Fruit fly (Drosophila melanogaster): ENCODE data around the gene Ddx56.

Gene Ddx56

DNA sequence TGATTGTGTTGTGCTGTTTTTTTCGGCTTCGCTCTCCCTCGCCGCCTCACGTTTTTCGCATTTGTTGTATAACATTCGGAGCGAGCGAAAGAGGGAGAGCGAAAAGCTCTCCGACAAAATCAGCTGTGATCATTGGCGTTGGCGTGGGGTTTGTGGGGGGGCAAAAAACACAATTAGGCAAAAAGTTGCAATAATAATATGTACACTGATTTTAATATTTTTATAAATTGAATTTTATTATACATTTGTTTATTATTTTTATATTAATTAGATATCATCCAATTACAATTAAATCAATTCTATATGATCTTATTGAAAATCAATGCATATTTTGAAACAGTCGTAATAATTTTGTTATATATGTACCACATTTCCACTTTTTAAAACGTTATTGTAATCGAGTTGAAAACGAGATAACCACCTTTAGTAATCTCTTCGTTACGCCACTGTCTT is 12.1 kb downstream of the Ddx56 start (continued):
- TF ChIP-seq CG11695 (GFP tag; IDR thresholded peaks at IDR 0.05) (0 out of 3 replicates have a peak, but pooled peaks have one; percentile 18), pum (GFP tag; optimal IDR thresholded peaks at IDR 0.05) (no peak), da (GFP tag; optimal IDR thresholded peaks at IDR 0.05) (no peak), lmd (GFP tag; IDR thresholded peaks at IDR 0.05) (peak; percentile 47; the same call in 1 of the 2 replicates), zf30C (GFP tag; optimal IDR thresholded peaks at IDR 0.05) (no peak), tgo (GFP tag; IDR thresholded peaks at IDR 0.05) (peak; percentile 35; the same call in 1 of the 3 replicates), lilli (GFP tag; optimal IDR thresholded peaks at IDR 0.05) (peak; percentile 28), CG4404 (GFP tag; IDR thresholded peaks at IDR 0.05) (no peak), kah (GFP tag; optimal IDR thresholded peaks at IDR 0.05) (no peak), dimm (GFP tag; IDR thresholded peaks at IDR 0.05) (no peak), CG8281 (tag; optimal IDR thresholded peaks at IDR 0.05) (no peak), Mrtf (GFP tag; IDR thresholded peaks at IDR 0.05) (0 out of 3 replicates have a peak, but pooled peaks have one; percentile 42), CG12155 (GFP tag; optimal IDR thresholded peaks at IDR 0.05) (peak; percentile 27), cato (GFP tag; optimal IDR thresholded peaks at IDR 0.05; ENCODE audit: borderline replicate concordance) (no peak), Camta (GFP tag; optimal IDR thresholded peaks at IDR 0.05) (no peak), CG8924 (tag; optimal IDR thresholded peaks at IDR 0.05) (peak; percentile 59), usp (GFP tag; optimal IDR thresholded peaks at IDR 0.05) (no peak), dmrt99B (tag; optimal IDR thresholded peaks at IDR 0.05) (peak; percentile 64), CG12071 (GFP tag; optimal IDR thresholded peaks at IDR 0.05) (no peak), fd64A (GFP tag; optimal IDR thresholded peaks at IDR 0.05) (no peak), CG3847 (GFP tag; IDR thresholded peaks at IDR 0.05) (peak; percentile 13; the same call in 1 of the 2 replicates), hbn (GFP tag; IDR thresholded peaks at IDR 0.05; ENCODE audit: partially characterized antibody) (no peak), dpn (GFP tag; optimal IDR thresholded peaks at IDR 0.05) (peak in 1 of 2 experiments; percentile 21), CG6272 (GFP tag; IDR thresholded peaks at IDR 0.05) (no peak), vvl (GFP tag; IDR thresholded peaks at IDR 0.05) (peak; percentile 46; the same call in 1 of the 2 replicates), BtbVII (GFP tag; optimal IDR thresholded peaks at IDR 0.05) (no peak), CG11398 (GFP tag; optimal IDR thresholded peaks at IDR 0.05) (no peak), unpg (GFP tag; optimal IDR thresholded peaks at IDR 0.05) (peak; percentile 40), gcm (GFP tag; optimal IDR thresholded peaks at IDR 0.05) (no peak), CG12769 (tag; optimal IDR thresholded peaks at IDR 0.05) (no peak), CG11085 (GFP tag; IDR thresholded peaks at IDR 0.05) (no peak), CG18262 (tag; optimal IDR thresholded peaks at IDR 0.05) (peak; percentile 47), CG10321 (GFP tag; IDR thresholded peaks at IDR 0.05) (no peak), CG15479 (GFP tag; optimal IDR thresholded peaks at IDR 0.05) (no peak), CG8944 (GFP tag; optimal IDR thresholded peaks at IDR 0.05) (no peak), fru (optimal IDR thresholded peaks at IDR 0.05) (no peak), ap (GFP tag; IDR thresholded peaks at IDR 0.05) (no peak), BEAF-32 (GFP tag; optimal IDR thresholded peaks at IDR 0.05) (no peak), Nf-YA (GFP tag; IDR thresholded peaks at IDR 0.05) (no peak), CG13296 (GFP tag; optimal IDR thresholded peaks at IDR 0.05) (peak; percentile 60), Gsc (GFP tag; IDR thresholded peaks at IDR 0.05) (no peak), CG8089 (GFP tag; optimal IDR thresholded peaks at IDR 0.05) (no peak), CG15269 (tag; optimal IDR thresholded peaks at IDR 0.05) (no peak), D (optimal IDR thresholded peaks at IDR 0.05) (no peak), D (GFP tag; optimal IDR thresholded peaks at IDR 0.05) (no peak), Hr3 (GFP tag; optimal IDR thresholded peaks at IDR 0.05) (peak; percentile 40), dysf (GFP tag; IDR thresholded peaks at IDR 0.05) (peak; percentile 40; the same call in 1 of the 3 replicates), Myb (GFP tag; optimal IDR thresholded peaks at IDR 0.05) (no peak), CG7786 (GFP tag; optimal IDR thresholded peaks at IDR 0.05) (no peak), CG34376 (GFP tag; optimal IDR thresholded peaks at IDR 0.05) (no peak), gro (GFP tag; optimal IDR thresholded peaks at IDR 0.05) (no peak), CG17359 (tag; optimal IDR thresholded peaks at IDR 0.05) (peak; percentile 41)
